Fruit fly (Drosophila melanogaster) whole organism, wandering third instar larva: ENCODE measurements around the gene CG8209.

Experiments
- CG32264 ChIP-seq: fragments of 200-800 bp; sonication (Bioruptor generic); optimal IDR thresholded peaks from 2 replicates; lab custom pipeline; 2016; ENCODE audit warnings: missing biosample characterization, missing genetic modification characterization
- CG9705 ChIP-seq: fragments of 200-800 bp; sonication (Bioruptor generic); optimal IDR thresholded peaks from 2 replicates; lab custom pipeline; 2018; ENCODE audit warnings: missing biosample characterization, mild to moderate bottlenecking, missing genetic modification characterization
- CrebA ChIP-seq: fragments of 200-800 bp; sonication (Bioruptor generic); optimal IDR thresholded peaks from 2 replicates; lab custom pipeline; 2016; ENCODE audit warnings: missing biosample characterization, mild to moderate bottlenecking, missing genetic modification characterization, borderline replicate concordance
- Dfd ChIP-seq: fragments of >200 bp; optimal IDR thresholded peaks from 2 replicates; lab custom pipeline; 2017; ENCODE audit warnings: missing biosample characterization, missing genetic modification characterization
- Dif ChIP-seq: fragments of 200-275, 200-300 bp; sonication (Bioruptor generic); optimal IDR thresholded peaks from 2 replicates; lab custom pipeline; 2018; ENCODE audit warnings: missing biosample characterization, missing genetic modification characterization; ENCODE audit not compliant: partially characterized antibody
- GATAd ChIP-seq: sonication (Bioruptor generic); optimal IDR thresholded peaks from 2 replicates; lab custom pipeline; 2016; ENCODE audit warnings: missing biosample characterization, missing genetic modification characterization
- Hnf4 ChIP-seq: fragments of 200-800 bp; sonication (Bioruptor generic); optimal IDR thresholded peaks from 2 replicates; lab custom pipeline; 2016; ENCODE audit warnings: missing biosample characterization, mild to moderate bottlenecking, missing genetic modification characterization
- Hr78 ChIP-seq: fragments of >200 bp; optimal IDR thresholded peaks from 2 replicates; lab custom pipeline; 2017; ENCODE audit warnings: missing biosample characterization, missing genetic modification characterization
- Jra ChIP-seq: sonication (Bioruptor generic); optimal IDR thresholded peaks from 2 replicates; lab custom pipeline; 2016; ENCODE audit warnings: missing biosample characterization, missing genetic modification characterization
- Myc ChIP-seq: fragments of >200 bp; optimal IDR thresholded peaks from 2 replicates; lab custom pipeline; 2017
- OdsH ChIP-seq: fragments of 200-800 bp; sonication (Bioruptor generic); optimal IDR thresholded peaks from 2 replicates; lab custom pipeline; 2016; ENCODE audit warnings: missing biosample characterization, mild to moderate bottlenecking, missing genetic modification characterization
- Rel ChIP-seq, 2 experiments: fragments of 200-800 bp; sonication (Bioruptor generic) in 1 of 2; optimal IDR thresholded peaks; 2 replicates in 1 of 2; 3 replicates in 1 of 2; lab custom pipeline; 2016 to 2019; ENCODE audit warnings: mild to moderate bottlenecking in 2 of 2, missing biosample characterization in 2 of 2, missing genetic modification characterization in 2 of 2, moderate library complexity in 1 of 2
- Sp1 ChIP-seq: fragments of 200-800 bp; sonication (Bioruptor generic); optimal IDR thresholded peaks from 3 replicates; lab custom pipeline; 2019; ENCODE audit warnings: missing biosample characterization, mild to moderate bottlenecking, missing genetic modification characterization, moderate library complexity
- br ChIP-seq: fragments of 200-800 bp; sonication (Bioruptor generic); optimal IDR thresholded peaks from 2 replicates; lab custom pipeline; 2016; ENCODE audit warnings: missing biosample characterization, missing genetic modification characterization
- brk ChIP-seq: fragments of 200-800 bp; sonication (Bioruptor generic); optimal IDR thresholded peaks from 2 replicates; lab custom pipeline; 2016; ENCODE audit warnings: missing biosample characterization, mild to moderate bottlenecking, missing genetic modification characterization
- dl ChIP-seq, 2 experiments: fragments of 175-275, 200-275 bp in 1 of 2; fragments of 200-275 bp in 1 of 2; sonication (Bioruptor generic); optimal IDR thresholded peaks; lab custom pipeline; 2018; ENCODE audit warnings: mild to moderate bottlenecking in 2 of 2, missing biosample characterization in 2 of 2, missing genetic modification characterization in 2 of 2, moderate library complexity in 2 of 2; ENCODE audit not compliant: partially characterized antibody in 2 of 2, insufficient read depth in 1 of 2
- dmrt93B ChIP-seq: fragments of 200-800 bp; sonication (Bioruptor generic); optimal IDR thresholded peaks from 2 replicates; lab custom pipeline; 2018; ENCODE audit warnings: missing biosample characterization, mild to moderate bottlenecking, missing genetic modification characterization
- dsf ChIP-seq: sonication (Bioruptor generic); optimal IDR thresholded peaks from 2 replicates; lab custom pipeline; 2016; ENCODE audit warnings: missing biosample characterization, missing genetic modification characterization, borderline replicate concordance
- fru ChIP-seq: fragments of 200-800 bp; sonication (Bioruptor generic); optimal IDR thresholded peaks from 3 replicates; lab custom pipeline; 2016; ENCODE audit warnings: missing biosample characterization, mild to moderate bottlenecking, missing genetic modification characterization
- h ChIP-seq: fragments of 200-800 bp; sonication (Bioruptor generic); optimal IDR thresholded peaks from 3 replicates; lab custom pipeline; 2016; ENCODE audit warnings: missing biosample characterization, mild to moderate bottlenecking, missing genetic modification characterization
- jim ChIP-seq: fragments of 175-275, 200-325 bp; sonication (Bioruptor generic); optimal IDR thresholded peaks from 2 replicates; lab custom pipeline; 2016; ENCODE audit warnings: missing biosample characterization, mild to moderate bottlenecking, missing genetic modification characterization
- lola ChIP-seq: fragments of >200 bp; optimal IDR thresholded peaks from 2 replicates; lab custom pipeline; 2017; ENCODE audit warnings: missing biosample characterization, missing genetic modification characterization
- pan ChIP-seq: fragments of >200 bp; optimal IDR thresholded peaks from 2 replicates; lab custom pipeline; 2017
- psq ChIP-seq: fragments of 200-800 bp; sonication (Bioruptor generic); optimal IDR thresholded peaks from 3 replicates; lab custom pipeline; 2017; ENCODE audit warnings: missing biosample characterization, mild to moderate bottlenecking, missing genetic modification characterization, moderate library complexity
- rgr ChIP-seq: fragments of 200-800 bp; sonication (Bioruptor generic); optimal IDR thresholded peaks from 3 replicates; lab custom pipeline; 2016; ENCODE audit warnings: missing biosample characterization, mild to moderate bottlenecking, missing genetic modification characterization
- sage ChIP-seq: fragments of 200-800 bp; sonication (Bioruptor generic); optimal IDR thresholded peaks from 2 replicates; lab custom pipeline; 2016; ENCODE audit warnings: missing biosample characterization, mild to moderate bottlenecking, missing genetic modification characterization
- sv ChIP-seq: fragments of 200-800 bp; sonication (Bioruptor generic); optimal IDR thresholded peaks from 3 replicates; lab custom pipeline; 2016; ENCODE audit warnings: missing biosample characterization, missing genetic modification characterization
- tai ChIP-seq: sonication (Bioruptor generic); optimal IDR thresholded peaks from 2 replicates; lab custom pipeline; 2016; ENCODE audit warnings: missing biosample characterization, missing genetic modification characterization

CG8209 gene

dm6 chr3L:7961973-7962753 is 14.0 kb upstream of the CG8209 start:
- TF ChIP-seq Jra (no peak), Rel (GFP tag; optimal IDR thresholded peaks at IDR 0.05; lab: Kevin White, UChicago) (no peak), Rel (tag; optimal IDR thresholded peaks at IDR 0.05; lab: Kevin White, UChicago) (peak; percentile 1)
- TF ChIP-seq, all 38 proteins: peak for 1

dm6 chr3L:7963022-7963421 is 13.2 kb upstream of the CG8209 start:
- TF ChIP-seq Myc (lab: Kevin White, UChicago) = no peak
- no peak for TF ChIP-seq dl (GFP tag; optimal IDR thresholded peaks at IDR 0.05; lab: Kevin White, UChicago; ENCODE audit: insufficient read depth in 1 of 2, partially characterized antibody in 2 of 2)
- TF ChIP-seq psq (GFP tag; lab: Kevin White, UChicago) = no peak
- TF ChIP-seq fru (GFP tag; lab: Kevin White, UChicago) = no peak
- TF ChIP-seq dmrt93B (GFP tag; lab: Kevin White, UChicago) = no peak
- TF ChIP-seq pan (lab: Kevin White, UChicago) = no peak
- TF ChIP-seq h (GFP tag; lab: Kevin White, UChicago) = no peak
- no peak for TF ChIP-seq Dif (GFP tag; lab: Kevin White, UChicago)
- no peak for TF ChIP-seq tai (GFP tag; lab: Kevin White, UChicago)
- no peak for TF ChIP-seq Sp1
- TF ChIP-seq br (GFP tag; lab: Kevin White, UChicago) = no peak
- TF ChIP-seq OdsH (GFP tag; lab: Kevin White, UChicago) = no peak
- no peak for TF ChIP-seq Hr78
- no peak for TF ChIP-seq Jra
- no peak for TF ChIP-seq brk
- TF ChIP-seq rgr = no peak
- TF ChIP-seq lola = no peak
- no peak for TF ChIP-seq Rel (GFP tag; optimal IDR thresholded peaks at IDR 0.05; lab: Kevin White, UChicago)
- no peak for TF ChIP-seq Rel (tag; optimal IDR thresholded peaks at IDR 0.05; lab: Kevin White, UChicago)

dm6 chr3L:7963549-7963948 is 12.7 kb upstream of the CG8209 start:
- no peak for TF ChIP-seq pan (lab: Kevin White, UChicago)
- TF ChIP-seq Dfd (GFP tag; lab: Kevin White, UChicago) = no peak

dm6 chr3L:7967203-7967602 is 9.0 kb upstream of the CG8209 start:
- TF ChIP-seq br (GFP tag; lab: Kevin White, UChicago) (no peak), jim (GFP tag; lab: Kevin White, UChicago) (no peak), sv (no peak), GATAd (GFP tag; lab: Kevin White, UChicago) (no peak), OdsH (GFP tag; lab: Kevin White, UChicago) (no peak), Sp1 (no peak), dl (GFP tag; optimal IDR thresholded peaks at IDR 0.05; lab: Kevin White, UChicago; ENCODE audit: insufficient read depth in 1 of 2, partially characterized antibody in 2 of 2) (no peak), CrebA (GFP tag; lab: Kevin White, UChicago) (no peak), brk (no peak), Myc (lab: Kevin White, UChicago) (no peak)

- TF ChIP-seq CG9705 (no peak), Rel (GFP tag; optimal IDR thresholded peaks at IDR 0.05; lab: Kevin White, UChicago) (no peak), Rel (tag; optimal IDR thresholded peaks at IDR 0.05; lab: Kevin White, UChicago) (peak; percentile 29), CG32264 (GFP tag; lab: Kevin White, UChicago) (no peak), Dif (GFP tag; lab: Kevin White, UChicago) (no peak), OdsH (GFP tag; lab: Kevin White, UChicago) (no peak), tai (GFP tag; lab: Kevin White, UChicago) (no peak), dl (GFP tag; optimal IDR thresholded peaks at IDR 0.05; lab: Kevin White, UChicago; ENCODE audit: insufficient read depth in 1 of 2, partially characterized antibody in 2 of 2) (no peak), dsf (GFP tag; lab: Kevin White, UChicago) (no peak), jim (GFP tag; lab: Kevin White, UChicago) (no peak)
Measured at dm6 chr3L:7968422-7969030, 7.7 kb upstream of the CG8209 start.

- TF ChIP-seq Hnf4 (no peak), sage (GFP tag; lab: Kevin White, UChicago) (peak; percentile 13)
- TF ChIP-seq, all 38 proteins: peak for 1
Measured at dm6 chr3L:7970442-7970841, 5.8 kb upstream of the CG8209 start, which contains the start of gene RNaseX25. Gene RNaseX25, plus strand, starts transcription at chr3L:7970588.
